Worm (Caenorhabditis elegans) whole organism, L4 larva: ENCODE data around the gene C05D11.5.
A peak's percentile ranks its signal among the peaks of the same experiment; 100 is the strongest.

Experiments
- D1046.2 ChIP-seq: fragments of 200-800 bp; sonication (Bioruptor generic); IDR thresholded peaks from 2 replicates; pipeline ENCODE4 v1.3.6; 2022; ENCODE audit warnings: missing genetic modification characterization, missing compliant biosample characterization
- F10B5.3 ChIP-seq: sonication (generic microtip); optimal IDR thresholded peaks from 2 replicates; lab custom pipeline; 2016; ENCODE audit warnings: mild to moderate bottlenecking, missing genetic modification characterization, missing compliant biosample characterization
- T20F7.1 ChIP-seq: fragments of 200-800 bp; sonication (Bioruptor generic); optimal IDR thresholded peaks from 2 replicates; lab custom pipeline; 2018; ENCODE audit warnings: mild to moderate bottlenecking, missing genetic modification characterization, missing compliant biosample characterization
- T26A8.4 ChIP-seq: fragments of 200-800 bp; sonication (Bioruptor generic); IDR thresholded peaks from 2 replicates; pipeline ENCODE4 v1.3.6; 2022; ENCODE audit warnings: missing genetic modification characterization, missing compliant biosample characterization
- Y105C5A.15 ChIP-seq: fragments of 200-800 bp; sonication (Bioruptor generic); IDR thresholded peaks from 2 replicates; pipeline ENCODE4 v1.3.6; 2022; ENCODE audit warnings: missing genetic modification characterization, missing compliant biosample characterization
- Y5F2A.4 ChIP-seq: fragments of 200-800 bp; sonication (Bioruptor generic); optimal IDR thresholded peaks from 2 replicates; lab custom pipeline; 2018; ENCODE audit warnings: mild to moderate bottlenecking, missing genetic modification characterization, missing compliant biosample characterization
- Y75B8A.6 ChIP-seq: fragments of 200-800 bp; sonication (Bioruptor generic); IDR thresholded peaks from 2 replicates; pipeline ENCODE4 v1.3.6; 2022; ENCODE audit warnings: missing genetic modification reagents, missing genetic modification characterization, missing compliant biosample characterization
- aha-1 ChIP-seq: fragments of 150-350 bp; peaks from one replicate; lab custom pipeline; 2014; ENCODE audit warnings: missing biosample characterization, missing genetic modification characterization
- ceh-20 ChIP-seq: fragments of 200-800 bp; sonication (Bioruptor generic); IDR thresholded peaks from 2 replicates; pipeline ENCODE4 v1.3.6; 2022; ENCODE audit warnings: missing genetic modification reagents, missing genetic modification characterization, missing compliant biosample characterization
- ceh-32 ChIP-seq: sonication (generic microtip); optimal IDR thresholded peaks from 2 replicates; lab custom pipeline; 2016; ENCODE audit warnings: mild to moderate bottlenecking, missing genetic modification characterization, missing compliant biosample characterization; ENCODE audit not compliant: poor library complexity
- ceh-62 ChIP-seq: sonication (generic microtip); optimal IDR thresholded peaks from 2 replicates; lab custom pipeline; 2017; ENCODE audit warnings: missing biosample characterization, missing genetic modification characterization
- ceh-82 ChIP-seq: sonication (generic microtip); optimal IDR thresholded peaks from 2 replicates; lab custom pipeline; 2017; ENCODE audit warnings: missing biosample characterization, missing genetic modification characterization
- ctbp-1 ChIP-seq: fragments of 200-800 bp; sonication (Bioruptor generic); IDR thresholded peaks from 2 replicates; pipeline ENCODE4 v1.3.6; 2022; ENCODE audit warnings: missing genetic modification reagents, missing genetic modification characterization, missing compliant biosample characterization
- daf-8 ChIP-seq: fragments of 200-800 bp; sonication (Bioruptor generic); IDR thresholded peaks from 2 replicates; pipeline ENCODE4 v1.3.6; 2022; ENCODE audit warnings: missing genetic modification characterization, missing compliant biosample characterization
- dpl-1 ChIP-seq: fragments of 150-350 bp; optimal IDR thresholded peaks from 2 replicates; lab custom pipeline; 2014; ENCODE audit warnings: missing biosample characterization, missing genetic modification reagents, missing genetic modification characterization
- dve-1 ChIP-seq: sonication (generic microtip); optimal IDR thresholded peaks from 2 replicates; lab custom pipeline; 2017; ENCODE audit warnings: antibody characterized with exemption, mild to moderate bottlenecking, missing genetic modification characterization, missing compliant biosample characterization; ENCODE audit not compliant: insufficient read depth
- egl-43 ChIP-seq: fragments of 200-800 bp; sonication (Bioruptor generic); IDR thresholded peaks from 2 replicates; pipeline ENCODE4 v1.3.6; 2022; ENCODE audit warnings: missing genetic modification reagents, missing genetic modification characterization, missing compliant biosample characterization
- gei-8 ChIP-seq: fragments of 200-800 bp; sonication (Bioruptor generic); optimal IDR thresholded peaks from 2 replicates; lab custom pipeline; 2018; ENCODE audit warnings: mild to moderate bottlenecking, missing genetic modification characterization, missing compliant biosample characterization
- hif-1 ChIP-seq, 2 experiments: sonication (generic microtip); optimal IDR thresholded peaks; 2 replicates each; lab custom pipeline; 2016 to 2017; ENCODE audit warnings: missing compliant biosample characterization in 2 of 2, missing genetic modification characterization in 2 of 2, missing genetic modification reagents in 2 of 2, missing genotype in 2 of 2, mild to moderate bottlenecking in 1 of 2
- hlh-11 ChIP-seq: fragments of 200-800 bp; sonication (Bioruptor generic); optimal IDR thresholded peaks from 2 replicates; lab custom pipeline; 2018; ENCODE audit warnings: mild to moderate bottlenecking, missing genetic modification characterization, missing compliant biosample characterization
- hmg-1.1 ChIP-seq: fragments of 200-800 bp; sonication (Bioruptor generic); IDR thresholded peaks from 2 replicates; pipeline ENCODE4 v1.3.6; 2022; ENCODE audit warnings: missing genetic modification reagents, missing genetic modification characterization, missing compliant biosample characterization
- lim-7 ChIP-seq: fragments of 200-800 bp; sonication (Bioruptor generic); IDR thresholded peaks from 2 replicates; pipeline ENCODE4 v1.3.6; 2022; ENCODE audit warnings: missing genetic modification characterization, missing compliant biosample characterization
- lin-38 ChIP-seq: fragments of 200-800 bp; sonication (Bioruptor generic); IDR thresholded peaks from 2 replicates; pipeline ENCODE4 v1.3.6; 2022; ENCODE audit warnings: missing genetic modification reagents, missing genetic modification characterization, missing compliant biosample characterization
- lsy-2 ChIP-seq, 2 experiments: fragments of 150-350 bp in 1 of 2; sonication (generic microtip) in 1 of 2; optimal IDR thresholded peaks; 2 replicates each; lab custom pipeline; 2014 to 2017; ENCODE audit warnings: missing biosample characterization in 2 of 2, missing genetic modification characterization in 2 of 2
- madf-9 ChIP-seq: fragments of 200-800 bp; sonication (Bioruptor generic); conservative IDR thresholded peaks from 2 replicates; pipeline ENCODE4 v1.3.6; 2022; ENCODE audit warnings: missing genetic modification reagents, missing genetic modification characterization, missing compliant biosample characterization
- mdl-1 ChIP-seq, 2 experiments: fragments of 150-350 bp in 1 of 2; sonication (generic microtip) in 1 of 2; optimal IDR thresholded peaks; 2 replicates each; lab custom pipeline; 2014 to 2017; ENCODE audit warnings: missing biosample characterization in 2 of 2, missing genetic modification characterization in 2 of 2
- mdt-29 ChIP-seq: fragments of 200-800 bp; sonication (Bioruptor generic); IDR thresholded peaks from 2 replicates; pipeline ENCODE4 v1.3.6; 2022; ENCODE audit warnings: missing genetic modification reagents, missing genetic modification characterization, missing compliant biosample characterization
- mep-1 ChIP-seq: fragments of 150-350 bp; sonication (generic microtip); optimal IDR thresholded peaks from 3 replicates; lab custom pipeline; 2014; ENCODE audit warnings: missing biosample characterization, missing genetic modification characterization
- mes-2 ChIP-seq: sonication (generic microtip); optimal IDR thresholded peaks from 2 replicates; lab custom pipeline; 2016; ENCODE audit warnings: missing genotype, mild to moderate bottlenecking, missing genetic modification characterization, missing compliant biosample characterization; ENCODE audit not compliant: poor library complexity, severe bottlenecking
- mxl-2 ChIP-seq: fragments of 200-800 bp; sonication (Bioruptor generic); conservative IDR thresholded peaks from 2 replicates; pipeline ENCODE4 v1.3.6; 2022; ENCODE audit warnings: missing genetic modification reagents, missing genetic modification characterization, missing compliant biosample characterization
- mxl-3 ChIP-seq: fragments of 200-800 bp; sonication (Bioruptor generic); optimal IDR thresholded peaks from 2 replicates; lab custom pipeline; 2018; ENCODE audit warnings: mild to moderate bottlenecking, missing genetic modification characterization, missing compliant biosample characterization
- nhr-11 ChIP-seq: fragments of 150-350 bp; optimal IDR thresholded peaks from 2 replicates; lab custom pipeline; 2014; ENCODE audit warnings: missing biosample characterization, missing genetic modification characterization
- nhr-25 ChIP-seq: sonication (generic microtip); optimal IDR thresholded peaks from 2 replicates; lab custom pipeline; 2017; ENCODE audit warnings: missing genetic modification characterization, mild to moderate bottlenecking, missing compliant biosample characterization, antibody characterized with exemption, moderate library complexity, borderline replicate concordance; ENCODE audit not compliant: insufficient read depth
- nhr-28 ChIP-seq: fragments of 150-350 bp; optimal IDR thresholded peaks from 2 replicates; lab custom pipeline; 2014; ENCODE audit warnings: missing biosample characterization, missing genetic modification characterization
- nhr-42 ChIP-seq: fragments of 200-800 bp; sonication (Bioruptor generic); IDR thresholded peaks from 2 replicates; pipeline ENCODE4 v1.3.6; 2022; ENCODE audit warnings: missing genetic modification characterization, missing compliant biosample characterization
- php-3 ChIP-seq: fragments of 200-800 bp; sonication (Bioruptor generic); IDR thresholded peaks from 2 replicates; pipeline ENCODE4 v1.3.6; 2022; ENCODE audit warnings: missing genetic modification reagents, missing genetic modification characterization, missing compliant biosample characterization
- rbr-2 ChIP-seq: sonication (generic microtip); optimal IDR thresholded peaks from 2 replicates; lab custom pipeline; 2016; ENCODE audit warnings: missing genotype, missing genetic modification characterization, missing compliant biosample characterization
- set-16 ChIP-seq: fragments of 200-800 bp; sonication (Bioruptor generic); IDR thresholded peaks from 2 replicates; pipeline ENCODE4 v1.3.6; 2022; ENCODE audit warnings: missing genetic modification reagents, missing genetic modification characterization, missing compliant biosample characterization
- skn-1 ChIP-seq: fragments of 150-350 bp; optimal IDR thresholded peaks from 2 replicates; lab custom pipeline; 2014; ENCODE audit warnings: missing biosample characterization, missing genetic modification characterization
- unc-39 ChIP-seq: sonication (generic microtip); optimal IDR thresholded peaks from 2 replicates; lab custom pipeline; 2017; ENCODE audit warnings: missing biosample characterization, missing genetic modification characterization
- unc-62 ChIP-seq, 3 experiments: fragments of 150-350 bp in 1 of 3; sonication (generic microtip); optimal IDR thresholded peaks in 2 of 3; peaks in 1 of 3; 1 replicate in 1 of 3; 2 replicates in 2 of 3; lab custom pipeline; 2014 to 2017; ENCODE audit warnings: missing biosample characterization in 3 of 3, missing genetic modification characterization in 3 of 3, missing genetic modification reagents in 3 of 3, missing genotype in 1 of 3
- vab-7 ChIP-seq: fragments of 200-800 bp; sonication (Bioruptor generic); IDR thresholded peaks from 2 replicates; pipeline ENCODE4 v1.3.6; 2022; ENCODE audit warnings: missing genetic modification reagents, missing genetic modification characterization, missing compliant biosample characterization
- zfp-2 ChIP-seq: sonication (generic microtip); optimal IDR thresholded peaks from 2 replicates; lab custom pipeline; 2016; ENCODE audit warnings: mild to moderate bottlenecking, missing genetic modification characterization, missing compliant biosample characterization
- zfp-3 ChIP-seq: fragments of 200-800 bp; sonication (Bioruptor generic); conservative IDR thresholded peaks from 2 replicates; pipeline ENCODE4 v1.3.6; 2022; ENCODE audit warnings: missing genetic modification reagents, missing genetic modification characterization, missing compliant biosample characterization
- zip-11 ChIP-seq: fragments of 200-800 bp; sonication (Bioruptor generic); IDR thresholded peaks from 2 replicates; pipeline ENCODE4 v1.3.6; 2022; ENCODE audit warnings: missing genetic modification characterization, missing compliant biosample characterization
- ztf-7 ChIP-seq: fragments of 150-350 bp; optimal IDR thresholded peaks from 2 replicates; lab custom pipeline; 2014; ENCODE audit warnings: missing biosample characterization, missing genetic modification characterization

The C05D11.5 gene

DNA sequence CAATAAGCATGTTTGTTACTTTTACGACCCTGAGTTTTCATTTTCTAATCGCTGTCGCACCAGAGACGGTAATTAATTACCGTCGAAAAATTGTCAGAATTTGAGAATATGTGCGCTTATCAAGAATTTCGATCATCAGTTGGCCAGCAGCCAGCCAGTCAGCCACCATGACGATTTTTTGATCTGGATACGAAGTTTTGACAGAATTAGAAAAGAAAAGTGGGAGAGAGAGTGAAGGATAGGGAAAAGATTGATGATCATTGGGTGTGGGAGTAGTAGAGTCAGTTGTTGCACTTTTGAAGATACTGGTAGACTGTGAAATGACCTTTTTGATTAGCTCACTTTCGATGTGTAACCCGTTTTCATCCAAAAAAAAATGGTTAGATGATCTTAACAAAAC lies 47.4 kb downstream of the C05D11.5 start:
- TF ChIP-seq dve-1 (tag; lab: Kevin White, UChicago) (no peak), T20F7.1 (GFP tag; lab: Kevin White, UChicago) (no peak), madf-9 (GFP tag; lab: Robert Waterston, UW) (no peak), Y75B8A.6 (no peak), set-16 (no peak), ceh-20 (GFP tag; lab: Robert Waterston, UW) (no peak), lsy-2 (tag; optimal IDR thresholded peaks at IDR 0.05; lab: Kevin White, UChicago) (peak in 1 of 2 experiments; percentile 13), ceh-82 (tag; lab: Kevin White, UChicago) (no peak), mxl-3 (no peak), mep-1 (tag; lab: Kevin White, UChicago) (no peak), lim-7 (no peak), rbr-2 (tag; lab: Kevin White, UChicago) (no peak), unc-62 (GFP tag; optimal IDR thresholded peaks at IDR 0.05 in 1 of 2; lab: Kevin White, UChicago) (peak in 1 of 2 experiments; percentile 99), unc-62 (tag; optimal IDR thresholded peaks at IDR 0.05; lab: Kevin White, UChicago) (no peak), daf-8 (no peak), aha-1 (tag; lab: Kevin White, UChicago) (no peak), ceh-62 (tag; lab: Kevin White, UChicago) (no peak), mxl-2 (GFP tag; lab: Robert Waterston, UW) (no peak), gei-8 (no peak), vab-7 (GFP tag; lab: Robert Waterston, UW) (no peak), zfp-2 (tag; lab: Kevin White, UChicago) (no peak), skn-1 (tag; lab: Kevin White, UChicago) (no peak), egl-43 (GFP tag; lab: Robert Waterston, UW) (no peak), D1046.2 (no peak), mdt-29 (GFP tag; lab: Robert Waterston, UW) (no peak), nhr-11 (tag; lab: Kevin White, UChicago) (peak; percentile 15), dpl-1 (no peak), lin-38 (GFP tag; lab: Robert Waterston, UW) (peak; percentile 33; the same call in 1 of the 2 replicates), Y5F2A.4 (GFP tag; lab: Kevin White, UChicago) (no peak), T26A8.4 (GFP tag; lab: Robert Waterston, UW) (no peak), ceh-32 (tag; lab: Kevin White, UChicago) (no peak), hmg-1.1 (GFP tag; lab: Robert Waterston, UW) (no peak), ctbp-1 (GFP tag; lab: Robert Waterston, UW) (no peak), Y105C5A.15 (GFP tag; lab: Robert Waterston, UW) (no peak), zfp-3 (GFP tag; lab: Robert Waterston, UW) (no peak), mes-2 (tag; lab: Kevin White, UChicago) (no peak), hlh-11 (tag; lab: Kevin White, UChicago) (peak; percentile 16), nhr-42 (GFP tag; lab: Robert Waterston, UW) (no peak), unc-39 (no peak), mdl-1 (tag; optimal IDR thresholded peaks at IDR 0.05; lab: Kevin White, UChicago) (peak in 1 of 2 experiments; percentile 18), hif-1 (tag; optimal IDR thresholded peaks at IDR 0.05; lab: Kevin White, UChicago) (no peak), F10B5.3 (tag; lab: Kevin White, UChicago) (no peak), zip-11 (GFP tag; lab: Robert Waterston, UW) (no peak), ztf-7 (no peak), php-3 (GFP tag; lab: Robert Waterston, UW) (no peak), nhr-25 (no peak), nhr-28 (tag; lab: Kevin White, UChicago) (peak; percentile 54)
